Fruit fly (Drosophila melanogaster) whole organism, wandering third instar larva: ENCODE results near the gene Arr2.
A peak's percentile ranks its signal among the peaks of the same experiment; 100 is the strongest.

Experiments used
- Abd-B ChIP-seq: fragments of >200 bp; optimal IDR thresholded peaks from 2 replicates; lab custom pipeline; 2017; ENCODE audit warnings: missing biosample characterization, missing genetic modification characterization
- CG32264 ChIP-seq: fragments of 200-800 bp; sonication (Bioruptor generic); optimal IDR thresholded peaks from 2 replicates; lab custom pipeline; 2016; ENCODE audit warnings: missing biosample characterization, missing genetic modification characterization
- CG9705 ChIP-seq: fragments of 200-800 bp; sonication (Bioruptor generic); optimal IDR thresholded peaks from 2 replicates; lab custom pipeline; 2018; ENCODE audit warnings: missing biosample characterization, mild to moderate bottlenecking, missing genetic modification characterization
- CrebA ChIP-seq: fragments of 200-800 bp; sonication (Bioruptor generic); optimal IDR thresholded peaks from 2 replicates; lab custom pipeline; 2016; ENCODE audit warnings: missing biosample characterization, mild to moderate bottlenecking, missing genetic modification characterization, borderline replicate concordance
- Dif ChIP-seq: fragments of 200-275, 200-300 bp; sonication (Bioruptor generic); optimal IDR thresholded peaks from 2 replicates; lab custom pipeline; 2018; ENCODE audit warnings: missing biosample characterization, missing genetic modification characterization; ENCODE audit not compliant: partially characterized antibody
- GATAd ChIP-seq: sonication (Bioruptor generic); optimal IDR thresholded peaks from 2 replicates; lab custom pipeline; 2016; ENCODE audit warnings: missing biosample characterization, missing genetic modification characterization
- HLH106 ChIP-seq: fragments of 200-800 bp; optimal IDR thresholded peaks from 3 replicates; lab custom pipeline; 2019; ENCODE audit warnings: missing biosample characterization, mild to moderate bottlenecking, missing genetic modification characterization, moderate library complexity
- Hnf4 ChIP-seq: fragments of 200-800 bp; sonication (Bioruptor generic); optimal IDR thresholded peaks from 2 replicates; lab custom pipeline; 2016; ENCODE audit warnings: missing biosample characterization, mild to moderate bottlenecking, missing genetic modification characterization
- Hr78 ChIP-seq: fragments of >200 bp; optimal IDR thresholded peaks from 2 replicates; lab custom pipeline; 2017; ENCODE audit warnings: missing biosample characterization, missing genetic modification characterization
- Mio ChIP-seq: sonication (Bioruptor generic); optimal IDR thresholded peaks from 2 replicates; lab custom pipeline; 2016; ENCODE audit warnings: missing biosample characterization, missing genetic modification characterization
- Myc ChIP-seq: fragments of >200 bp; optimal IDR thresholded peaks from 2 replicates; lab custom pipeline; 2017
- N ChIP-seq: fragments of >200 bp; optimal IDR thresholded peaks from 2 replicates; lab custom pipeline; 2018; ENCODE audit warnings: missing biosample characterization, missing external identifiers, missing genetic modification characterization
- Rel ChIP-seq, 2 experiments: fragments of 200-800 bp; sonication (Bioruptor generic) in 1 of 2; optimal IDR thresholded peaks; 2 replicates in 1 of 2; 3 replicates in 1 of 2; lab custom pipeline; 2016 to 2019; ENCODE audit warnings: mild to moderate bottlenecking in 2 of 2, missing biosample characterization in 2 of 2, missing genetic modification characterization in 2 of 2, moderate library complexity in 1 of 2
- Vsx2 ChIP-seq: fragments of 200-300, 225-300 bp; sonication (Bioruptor generic); optimal IDR thresholded peaks from 2 replicates; lab custom pipeline; 2018; ENCODE audit warnings: missing biosample characterization, missing genetic modification characterization; ENCODE audit not compliant: partially characterized antibody
- br ChIP-seq: fragments of 200-800 bp; sonication (Bioruptor generic); optimal IDR thresholded peaks from 2 replicates; lab custom pipeline; 2016; ENCODE audit warnings: missing biosample characterization, missing genetic modification characterization
- dl ChIP-seq, 2 experiments: fragments of 175-275, 200-275 bp in 1 of 2; fragments of 200-275 bp in 1 of 2; sonication (Bioruptor generic); optimal IDR thresholded peaks; lab custom pipeline; 2018; ENCODE audit warnings: mild to moderate bottlenecking in 2 of 2, missing biosample characterization in 2 of 2, missing genetic modification characterization in 2 of 2, moderate library complexity in 2 of 2; ENCODE audit not compliant: partially characterized antibody in 2 of 2, insufficient read depth in 1 of 2
- dmrt93B ChIP-seq: fragments of 200-800 bp; sonication (Bioruptor generic); optimal IDR thresholded peaks from 2 replicates; lab custom pipeline; 2018; ENCODE audit warnings: missing biosample characterization, mild to moderate bottlenecking, missing genetic modification characterization
- ey ChIP-seq: fragments of 200-800 bp; sonication (Bioruptor generic); optimal IDR thresholded peaks from 2 replicates; lab custom pipeline; 2016; ENCODE audit warnings: missing biosample characterization, missing genetic modification characterization
- foxo ChIP-seq, 2 experiments: fragments of 200-800 bp; sonication (Bioruptor generic); optimal IDR thresholded peaks; 2 replicates in 1 of 2; 3 replicates in 1 of 2; lab custom pipeline; 2016 to 2017; ENCODE audit warnings: missing biosample characterization in 2 of 2, missing genetic modification characterization in 2 of 2
- h ChIP-seq: fragments of 200-800 bp; sonication (Bioruptor generic); optimal IDR thresholded peaks from 3 replicates; lab custom pipeline; 2016; ENCODE audit warnings: missing biosample characterization, mild to moderate bottlenecking, missing genetic modification characterization
- lola ChIP-seq: fragments of >200 bp; optimal IDR thresholded peaks from 2 replicates; lab custom pipeline; 2017; ENCODE audit warnings: missing biosample characterization, missing genetic modification characterization
- pan ChIP-seq: fragments of >200 bp; optimal IDR thresholded peaks from 2 replicates; lab custom pipeline; 2017
- psq ChIP-seq: fragments of 200-800 bp; sonication (Bioruptor generic); optimal IDR thresholded peaks from 3 replicates; lab custom pipeline; 2017; ENCODE audit warnings: missing biosample characterization, mild to moderate bottlenecking, missing genetic modification characterization, moderate library complexity
- sage ChIP-seq: fragments of 200-800 bp; sonication (Bioruptor generic); optimal IDR thresholded peaks from 2 replicates; lab custom pipeline; 2016; ENCODE audit warnings: missing biosample characterization, mild to moderate bottlenecking, missing genetic modification characterization
- tai ChIP-seq: sonication (Bioruptor generic); optimal IDR thresholded peaks from 2 replicates; lab custom pipeline; 2016; ENCODE audit warnings: missing biosample characterization, missing genetic modification characterization
- usp ChIP-seq: fragments of >200 bp; optimal IDR thresholded peaks from 2 replicates; lab custom pipeline; 2017; ENCODE audit warnings: missing biosample characterization, missing genetic modification characterization

The Arr2 gene

DNA sequence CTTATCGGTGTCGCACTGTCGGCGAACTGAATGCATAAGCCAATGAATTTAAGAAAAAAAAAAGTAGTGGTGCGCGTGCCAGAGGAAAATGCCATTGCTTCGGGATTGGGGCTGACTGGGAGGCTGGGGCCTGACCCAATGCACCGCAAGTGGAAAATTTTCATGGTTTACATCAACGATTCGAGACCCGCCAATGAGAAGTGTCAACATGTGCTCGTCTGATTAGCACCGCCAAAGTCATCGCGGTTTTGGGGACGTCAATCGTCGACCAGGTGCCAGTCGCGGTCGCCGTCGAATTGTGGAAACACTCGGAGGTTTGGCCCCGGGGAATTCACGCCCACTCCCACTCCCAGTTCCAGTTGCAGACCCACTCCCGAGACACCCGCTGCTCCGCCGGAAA lies 35.0 kb upstream of the Arr2 start:
- TF ChIP-seq Rel (GFP tag; optimal IDR thresholded peaks at IDR 0.05; lab: Kevin White, UChicago) (no peak), Rel (tag; optimal IDR thresholded peaks at IDR 0.05; lab: Kevin White, UChicago) (peak; percentile 49), br (GFP tag; lab: Kevin White, UChicago) (peak; percentile 12), h (GFP tag; lab: Kevin White, UChicago) (peak; percentile 75), Hr78 (no peak)

DNA sequence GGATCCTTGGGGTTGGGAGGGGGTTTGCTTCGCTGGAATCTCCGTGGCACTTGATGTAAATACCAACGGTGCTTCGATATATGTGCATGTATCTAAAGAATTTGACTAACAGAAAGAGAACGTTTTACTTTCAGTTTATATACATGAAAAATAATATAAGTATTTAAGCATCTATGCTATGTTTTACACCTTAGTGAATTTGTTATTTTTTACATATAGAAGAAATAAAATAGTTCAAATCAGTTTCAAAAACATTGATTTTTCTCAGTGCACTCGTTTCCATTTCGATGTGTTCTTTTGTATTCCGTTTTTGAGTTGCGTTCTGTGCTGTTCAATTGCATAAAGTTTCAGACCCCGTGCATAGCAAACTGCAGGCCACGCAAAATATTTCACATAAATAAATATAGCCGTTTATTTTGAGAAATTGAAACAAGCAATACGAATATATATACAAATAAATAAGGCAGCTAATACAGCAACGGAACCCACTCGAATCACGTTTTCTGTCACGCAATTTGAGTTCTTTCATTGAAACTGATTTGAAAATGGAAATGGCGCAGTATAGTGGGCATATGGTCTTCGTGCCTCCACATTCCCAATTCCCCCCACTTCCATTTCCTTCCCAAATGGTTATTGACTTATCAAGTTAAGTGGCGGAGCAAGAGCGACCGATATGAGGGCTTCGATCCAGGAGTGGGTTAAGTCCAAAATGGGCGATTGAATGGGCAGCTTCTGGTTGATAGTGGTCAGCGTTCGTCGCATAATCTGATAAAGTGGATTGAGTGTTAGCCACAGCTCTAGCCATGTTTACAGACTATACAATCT lies 34.0 kb upstream of the Arr2 start:
- TF ChIP-seq h (GFP tag; lab: Kevin White, UChicago), result peak; percentile 89
- TF ChIP-seq CrebA, result no peak
- TF ChIP-seq psq, result peak; percentile 15
- no peak for TF ChIP-seq CG9705 (GFP tag; lab: Kevin White, UChicago)
- TF ChIP-seq Vsx2 (GFP tag; lab: Kevin White, UChicago), result no peak
- no peak for TF ChIP-seq Rel (GFP tag; optimal IDR thresholded peaks at IDR 0.05; lab: Kevin White, UChicago)
- TF ChIP-seq Rel (tag; optimal IDR thresholded peaks at IDR 0.05; lab: Kevin White, UChicago), result peak; percentile 73
- TF ChIP-seq Myc, result no peak
- TF ChIP-seq Hnf4, result peak; percentile 19
- TF ChIP-seq HLH106 (tag; lab: Kevin White, UChicago), result no peak
- TF ChIP-seq foxo (GFP tag; optimal IDR thresholded peaks at IDR 0.05; lab: Kevin White, UChicago), result peak in 1 of 2 experiments; percentile 8

DNA sequence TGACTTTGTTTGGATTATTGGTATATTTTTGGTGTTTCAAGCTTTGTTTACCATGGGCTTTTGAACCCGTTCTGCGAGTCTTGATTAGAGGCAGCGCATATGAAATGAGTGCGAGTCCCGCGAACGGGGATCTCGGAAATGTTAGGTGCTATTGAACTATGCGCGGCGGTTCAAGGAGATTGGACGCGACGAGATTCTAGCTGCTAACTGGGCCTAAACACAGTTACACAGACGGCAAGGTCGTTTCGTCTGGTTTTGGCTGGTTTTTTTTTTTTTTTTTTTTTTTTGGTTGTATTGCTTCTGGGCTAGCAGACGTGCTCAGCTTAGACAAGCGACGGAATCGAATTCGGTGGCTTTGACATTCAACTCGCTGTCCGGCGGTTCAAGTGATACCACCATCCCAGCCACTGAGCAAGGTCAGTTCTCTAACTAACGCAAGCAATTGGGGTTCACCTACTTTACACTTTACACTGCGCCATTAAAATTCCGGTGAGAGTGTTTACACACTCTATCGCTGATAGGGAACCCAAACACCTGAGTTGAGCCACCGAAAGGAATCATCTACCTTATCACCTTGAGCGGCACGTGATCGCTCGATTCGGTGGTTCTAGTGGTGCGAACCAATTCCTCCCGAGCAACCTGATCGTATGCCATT lies 33.3 kb upstream of the Arr2 start:
- TF ChIP-seq N (GFP tag; lab: Kevin White, UChicago) (no peak), Rel (GFP tag; optimal IDR thresholded peaks at IDR 0.05; lab: Kevin White, UChicago) (no peak), Rel (tag; optimal IDR thresholded peaks at IDR 0.05; lab: Kevin White, UChicago) (peak; percentile 54)
- TF ChIP-seq, all 38 proteins: peak for 1

DNA sequence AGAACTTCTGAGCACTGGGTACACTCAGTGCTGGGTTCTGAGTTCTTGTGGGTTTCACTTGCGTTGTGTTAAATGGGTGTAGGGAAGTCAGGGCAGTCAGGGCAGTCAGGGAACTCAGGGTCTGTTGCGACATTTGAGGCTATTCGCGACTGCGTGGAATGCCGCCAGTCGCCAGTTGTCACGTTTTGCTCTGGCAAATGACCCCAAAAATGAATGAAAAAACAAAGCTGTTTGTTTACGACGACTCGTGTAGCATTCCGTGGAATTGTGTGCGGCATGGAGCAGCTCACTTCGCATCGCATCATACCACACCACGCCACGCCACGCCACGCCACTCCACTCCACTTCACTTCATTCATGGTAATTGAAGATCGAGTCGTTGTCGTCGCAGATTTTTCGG lies 32.5 kb upstream of the Arr2 start:
- no peak for TF ChIP-seq CG32264 (GFP tag; lab: Kevin White, UChicago)
- peak in 1 of 2 experiments; percentile 18 for TF ChIP-seq foxo (GFP tag; optimal IDR thresholded peaks at IDR 0.05; lab: Kevin White, UChicago)
- no peak for TF ChIP-seq ey
- no peak for TF ChIP-seq Rel (GFP tag; optimal IDR thresholded peaks at IDR 0.05; lab: Kevin White, UChicago)
- peak; percentile 27 for TF ChIP-seq Rel (tag; optimal IDR thresholded peaks at IDR 0.05; lab: Kevin White, UChicago)
- TF ChIP-seq CG9705 (GFP tag; lab: Kevin White, UChicago), result no peak
- no peak for TF ChIP-seq psq
- TF ChIP-seq lola (GFP tag; lab: Kevin White, UChicago), result no peak
- TF ChIP-seq h (GFP tag; lab: Kevin White, UChicago), result peak; percentile 55
- no peak for TF ChIP-seq Myc

DNA sequence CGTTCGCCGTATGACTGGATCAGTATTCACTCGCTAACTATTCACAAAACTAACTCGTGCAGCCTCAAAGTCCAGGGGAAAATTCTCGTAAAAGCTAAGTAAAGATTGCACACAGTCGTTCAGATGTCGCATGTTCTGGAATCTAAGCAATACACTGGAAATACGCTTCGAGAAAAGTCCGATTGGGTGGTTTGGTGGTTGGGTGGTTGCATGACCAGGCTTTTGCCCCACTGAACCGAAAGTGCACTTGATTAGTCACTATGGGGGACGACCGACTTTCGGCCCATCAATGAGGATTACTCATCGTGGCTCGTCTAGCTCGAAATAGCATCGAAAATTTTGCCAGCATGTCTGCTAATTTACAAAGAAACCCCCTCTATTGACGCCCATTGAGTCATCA lies 31.6 kb upstream of the Arr2 start:
- TF ChIP-seq pan (no peak), Abd-B (GFP tag; lab: Kevin White, UChicago) (no peak), psq (no peak), br (GFP tag; lab: Kevin White, UChicago) (no peak), dmrt93B (GFP tag; lab: Kevin White, UChicago) (no peak), tai (GFP tag; lab: Kevin White, UChicago) (no peak), Myc (no peak), usp (GFP tag; lab: Kevin White, UChicago) (no peak), sage (GFP tag; lab: Kevin White, UChicago) (no peak), Rel (GFP tag; optimal IDR thresholded peaks at IDR 0.05; lab: Kevin White, UChicago) (no peak), Rel (tag; optimal IDR thresholded peaks at IDR 0.05; lab: Kevin White, UChicago) (no peak), CG9705 (GFP tag; lab: Kevin White, UChicago) (no peak), Vsx2 (GFP tag; lab: Kevin White, UChicago) (no peak), Mio (GFP tag; lab: Kevin White, UChicago) (no peak), GATAd (GFP tag; lab: Kevin White, UChicago) (no peak), dl (GFP tag; optimal IDR thresholded peaks at IDR 0.05; lab: Kevin White, UChicago; ENCODE audit: insufficient read depth in 1 of 2, partially characterized antibody in 2 of 2) (no peak), Dif (GFP tag; lab: Kevin White, UChicago) (no peak)
